Worm (Caenorhabditis elegans) whole organism, mixed stage, embryonic: Measurements from ENCODE around the gene C39B5.5.

Source experiments
- M03D4.4 ChIP-seq: sonication (generic microtip); optimal IDR thresholded peaks from 2 replicates; lab custom pipeline; 2017; ENCODE audit warnings: mild to moderate bottlenecking, missing genetic modification characterization, missing compliant biosample characterization
- bed-3 ChIP-seq: fragments of 200-800 bp; sonication (Bioruptor generic); optimal IDR thresholded peaks from 3 replicates; lab custom pipeline; 2018; ENCODE audit warnings: mild to moderate bottlenecking, missing genetic modification characterization, moderate library complexity, missing compliant biosample characterization
- blmp-1 ChIP-seq: fragments of 150-350 bp; optimal IDR thresholded peaks from 2 replicates; lab custom pipeline; 2014; ENCODE audit warnings: missing biosample characterization, missing genetic modification characterization
- ceh-39 ChIP-seq: fragments of 150-350 bp; optimal IDR thresholded peaks from 2 replicates; lab custom pipeline; 2014; ENCODE audit warnings: missing biosample characterization, missing genetic modification characterization
- ceh-83 ChIP-seq: fragments of 200-800 bp; sonication (Bioruptor generic); optimal IDR thresholded peaks from 2 replicates; lab custom pipeline; 2018; ENCODE audit warnings: mild to moderate bottlenecking, missing genetic modification characterization, missing compliant biosample characterization
- ces-1 ChIP-seq: fragments of 150-350 bp; optimal IDR thresholded peaks from 2 replicates; lab custom pipeline; 2014; ENCODE audit warnings: missing biosample characterization, missing genetic modification reagents, missing genetic modification characterization
- drap-1 ChIP-seq: fragments of 200-800 bp; sonication (Bioruptor generic); optimal IDR thresholded peaks from 3 replicates; lab custom pipeline; 2018; ENCODE audit warnings: mild to moderate bottlenecking, missing genetic modification characterization, missing compliant biosample characterization
- elt-1 ChIP-seq: sonication (generic microtip); optimal IDR thresholded peaks from 2 replicates; lab custom pipeline; 2017; ENCODE audit warnings: missing genetic modification characterization, mild to moderate bottlenecking, missing compliant biosample characterization, antibody characterized with exemption, moderate library complexity, borderline replicate concordance; ENCODE audit not compliant: insufficient read depth
- elt-3 ChIP-seq: fragments of 150-350 bp; optimal IDR thresholded peaks from 2 replicates; lab custom pipeline; 2014; ENCODE audit warnings: missing biosample characterization, missing genetic modification characterization
- hlh-1 ChIP-seq: fragments of 150-350 bp; optimal IDR thresholded peaks from 2 replicates; lab custom pipeline; 2014; ENCODE audit warnings: missing biosample characterization, missing genetic modification reagents, missing genetic modification characterization
- lin-13 ChIP-seq: fragments of 150-350 bp; optimal IDR thresholded peaks from 2 replicates; lab custom pipeline; 2014; ENCODE audit warnings: missing biosample characterization, missing genetic modification characterization
- lin-32 ChIP-seq: fragments of 200-800 bp; sonication (Bioruptor generic); optimal IDR thresholded peaks from 2 replicates; lab custom pipeline; 2018; ENCODE audit warnings: mild to moderate bottlenecking, missing genetic modification characterization, missing compliant biosample characterization
- lsy-2 ChIP-seq: fragments of 150-350 bp; optimal IDR thresholded peaks from 2 replicates; lab custom pipeline; 2014; ENCODE audit warnings: missing biosample characterization, missing genetic modification characterization
- mab-5 ChIP-seq: fragments of 150-350 bp; optimal IDR thresholded peaks from 2 replicates; lab custom pipeline; 2014; ENCODE audit warnings: missing biosample characterization, missing genetic modification characterization
- mep-1 ChIP-seq: fragments of 150-350 bp; optimal IDR thresholded peaks from 2 replicates; lab custom pipeline; 2017; ENCODE audit warnings: missing biosample characterization, missing genetic modification reagents, missing genetic modification characterization, inconsistent platforms
- mls-2 ChIP-seq: sonication (generic microtip); optimal IDR thresholded peaks from 2 replicates; lab custom pipeline; 2016; ENCODE audit warnings: mild to moderate bottlenecking, missing genetic modification characterization, moderate library complexity, missing compliant biosample characterization
- nhr-12 ChIP-seq: fragments of 150-350 bp; optimal IDR thresholded peaks from 2 replicates; lab custom pipeline; 2014; ENCODE audit warnings: missing biosample characterization, missing genetic modification characterization
- nhr-2 ChIP-seq: fragments of 150-350 bp; optimal IDR thresholded peaks from 2 replicates; lab custom pipeline; 2014; ENCODE audit warnings: missing biosample characterization, missing genetic modification characterization
- nhr-237 ChIP-seq: fragments of 150-350 bp; optimal IDR thresholded peaks from 2 replicates; lab custom pipeline; 2014; ENCODE audit warnings: missing biosample characterization, missing genetic modification characterization
- nhr-28 ChIP-seq: fragments of 150-350 bp; optimal IDR thresholded peaks from 2 replicates; lab custom pipeline; 2014; ENCODE audit warnings: missing biosample characterization, missing genetic modification characterization
- nhr-76 ChIP-seq: sonication (generic microtip); optimal IDR thresholded peaks from 2 replicates; lab custom pipeline; 2017; ENCODE audit warnings: missing biosample characterization, missing genetic modification characterization
- pha-4 ChIP-seq: fragments of 150-350 bp; optimal IDR thresholded peaks from 2 replicates; lab custom pipeline; 2018; ENCODE audit warnings: missing biosample characterization, missing genetic modification reagents, missing genetic modification characterization
- sem-2 ChIP-seq: fragments of 200-800 bp; sonication (Bioruptor generic); optimal IDR thresholded peaks from 2 replicates; lab custom pipeline; 2018; ENCODE audit warnings: mild to moderate bottlenecking, missing genetic modification characterization, missing compliant biosample characterization
- snpc-4 ChIP-seq: fragments of 150-350 bp; optimal IDR thresholded peaks from 2 replicates; lab custom pipeline; 2014; ENCODE audit warnings: missing biosample characterization, missing genetic modification characterization
- sptf-1 ChIP-seq: sonication (generic microtip); optimal IDR thresholded peaks from 2 replicates; lab custom pipeline; 2017; ENCODE audit warnings: mild to moderate bottlenecking, missing genetic modification characterization, moderate library complexity, missing compliant biosample characterization
- tbx-8 ChIP-seq: fragments of 200-800 bp; sonication (Bioruptor generic); optimal IDR thresholded peaks from 2 replicates; lab custom pipeline; 2018; ENCODE audit warnings: mild to moderate bottlenecking, missing genetic modification characterization, moderate library complexity, missing compliant biosample characterization
- unc-39 ChIP-seq: fragments of 150-350 bp; optimal IDR thresholded peaks from 2 replicates; lab custom pipeline; 2014; ENCODE audit warnings: missing biosample characterization, missing genetic modification characterization
- unc-62 ChIP-seq: fragments of 150-350 bp; optimal IDR thresholded peaks from 2 replicates; lab custom pipeline; 2014; ENCODE audit warnings: missing biosample characterization, missing genetic modification reagents, missing genetic modification characterization
- zip-8 ChIP-seq: fragments of 150-350 bp; optimal IDR thresholded peaks from 2 replicates; lab custom pipeline; 2014; ENCODE audit warnings: missing biosample characterization, missing genetic modification characterization

C39B5.5 gene

DNA sequence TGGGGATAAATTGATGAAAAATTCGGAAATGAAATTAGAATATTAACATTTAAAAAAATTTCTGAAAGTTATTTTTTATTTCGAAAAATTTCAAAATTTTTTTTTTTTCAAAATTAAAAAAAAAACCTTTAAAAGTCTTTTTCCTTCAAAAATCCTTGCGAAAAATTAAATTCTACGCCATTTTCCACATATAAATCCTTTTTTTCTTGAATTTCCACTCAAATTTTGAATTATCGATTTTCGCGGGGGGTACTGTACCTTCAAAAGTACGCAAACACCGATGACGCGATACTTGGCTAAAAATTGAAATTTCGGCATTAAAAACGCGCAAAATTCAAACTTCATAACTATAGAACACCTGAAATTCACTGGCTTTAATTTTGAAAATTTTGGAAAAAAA lies 2.6 kb downstream of the C39B5.5 start:
- no peak for TF ChIP-seq nhr-76 (tag; lab: Kevin White, UChicago)
- no peak for TF ChIP-seq tbx-8 (GFP tag; lab: Kevin White, UChicago)
- TF ChIP-seq ces-1 (GFP tag; lab: Kevin White, UChicago): no peak
- TF ChIP-seq pha-4 (tag; lab: Kevin White, UChicago): no peak
- TF ChIP-seq nhr-2 (tag; lab: Kevin White, UChicago): no peak
- no peak for TF ChIP-seq bed-3 (GFP tag; lab: Kevin White, UChicago)
- no peak for TF ChIP-seq lsy-2 (tag; lab: Kevin White, UChicago)
- no peak for TF ChIP-seq elt-1 (tag; lab: Kevin White, UChicago)
- TF ChIP-seq nhr-12 (tag; lab: Kevin White, UChicago): no peak
- TF ChIP-seq hlh-1 (tag; lab: Kevin White, UChicago): no peak
- TF ChIP-seq mab-5 (tag; lab: Kevin White, UChicago): no peak

- TF ChIP-seq tbx-8 (GFP tag; lab: Kevin White, UChicago): no peak
- TF ChIP-seq blmp-1 (tag; lab: Kevin White, UChicago): no peak
- TF ChIP-seq nhr-12 (tag; lab: Kevin White, UChicago): no peak
These were observed 3.2 kb downstream of the C39B5.5 start, which contains the start of gene C39B5.14 for ce11 chrIII:2211120-2211519. C39B5.14 (plus strand) TSS chrIII:2211420.

- TF ChIP-seq lin-13 (tag; lab: Kevin White, UChicago) (no peak), ces-1 (GFP tag; lab: Kevin White, UChicago) (no peak), nhr-2 (tag; lab: Kevin White, UChicago) (no peak), lsy-2 (tag; lab: Kevin White, UChicago) (no peak), ceh-83 (GFP tag; lab: Kevin White, UChicago) (no peak), nhr-28 (tag; lab: Kevin White, UChicago) (no peak), lin-32 (GFP tag; lab: Kevin White, UChicago) (no peak), nhr-76 (tag; lab: Kevin White, UChicago) (no peak), sem-2 (GFP tag; lab: Kevin White, UChicago) (no peak), blmp-1 (tag; lab: Kevin White, UChicago) (no peak), bed-3 (GFP tag; lab: Kevin White, UChicago) (no peak), pha-4 (tag; lab: Kevin White, UChicago) (no peak)
These were observed 4.4 kb downstream of the C39B5.5 start for ce11 chrIII:2212343-2212742.

DNA sequence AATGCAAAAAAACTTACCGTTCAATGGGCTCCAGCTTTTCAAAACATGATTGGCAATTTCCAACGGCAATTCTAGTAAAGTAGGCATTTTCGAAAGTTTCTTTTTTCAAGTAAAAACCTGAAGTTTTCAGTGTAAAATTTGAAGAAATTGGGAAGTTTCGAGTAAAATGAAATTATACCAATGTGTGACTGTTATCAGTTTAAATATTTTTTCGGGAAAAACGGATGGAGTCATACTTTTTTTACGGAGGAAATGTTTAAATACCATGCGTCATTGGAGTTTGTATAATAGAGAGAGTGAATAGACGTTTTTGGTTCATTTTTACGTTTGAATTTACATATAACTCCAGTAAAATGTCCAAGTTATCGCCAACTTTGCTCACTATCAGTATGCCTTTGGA lies 11.4 kb downstream of the C39B5.5 start, which contains the start of gene fbxa-12:
Gene fbxa-12, plus strand, starts transcription at position 301 of the 400 bp plus-strand sequence.
- TF ChIP-seq lin-13 (tag; lab: Kevin White, UChicago) (no peak), sptf-1 (no peak)

- no peak for TF ChIP-seq ceh-83 (GFP tag; lab: Kevin White, UChicago)
- no peak for TF ChIP-seq hlh-1 (tag; lab: Kevin White, UChicago)
- TF ChIP-seq nhr-2 (tag; lab: Kevin White, UChicago): no peak
- TF ChIP-seq nhr-76 (tag; lab: Kevin White, UChicago): no peak
- no peak for TF ChIP-seq mls-2 (tag; lab: Kevin White, UChicago)
- TF ChIP-seq nhr-237 (tag; lab: Kevin White, UChicago): no peak
- TF ChIP-seq blmp-1 (tag; lab: Kevin White, UChicago): no peak
- TF ChIP-seq unc-39 (tag; lab: Kevin White, UChicago): no peak
- no peak for TF ChIP-seq ceh-39
- no peak for TF ChIP-seq M03D4.4
- TF ChIP-seq nhr-28 (tag; lab: Kevin White, UChicago): no peak
- no peak for TF ChIP-seq mab-5 (tag; lab: Kevin White, UChicago)
- no peak for TF ChIP-seq elt-3 (tag; lab: Kevin White, UChicago)
- TF ChIP-seq lsy-2 (tag; lab: Kevin White, UChicago): no peak
- no peak for TF ChIP-seq sptf-1
- TF ChIP-seq zip-8 (tag; lab: Kevin White, UChicago): no peak
- TF ChIP-seq elt-1 (tag; lab: Kevin White, UChicago): no peak
These were observed 16.0 kb downstream of the C39B5.5 start, which contains the start of gene srd-65 for ce11 chrIII:2223932-2224331. srd-65 (minus strand) TSS chrIII:2224032.

ce11 chrIII:2224478-2224877 lies 16.5 kb downstream of the C39B5.5 start, which contains the start of gene fbxa-38:
fbxa-38 (plus strand) TSS chrIII:2224672.
- TF ChIP-seq snpc-4 (tag; lab: Kevin White, UChicago) (no peak), unc-62 (GFP tag; lab: Kevin White, UChicago) (no peak), nhr-2 (tag; lab: Kevin White, UChicago) (no peak), ces-1 (GFP tag; lab: Kevin White, UChicago) (no peak), mep-1 (tag; lab: Kevin White, UChicago) (no peak), nhr-237 (tag; lab: Kevin White, UChicago) (no peak), drap-1 (no peak)
